Fruit fly (Drosophila melanogaster): ENCODE measurements around the gene mtSSB.
A peak's percentile ranks its signal among the peaks of the same experiment; 100 is the strongest.

Gene mtSSB

dm6 chr3R:16205155-16205778 lies at the start of gene mtSSB (continued):
- TF ChIP-seq prd (optimal IDR thresholded peaks at IDR 0.05) = no peak
- TF ChIP-seq prd (GFP tag; IDR thresholded peaks at IDR 0.05) = peak; percentile 93
- peak; percentile 90 for TF ChIP-seq CG3726 (GFP tag; IDR thresholded peaks at IDR 0.05)
- peak; percentile 89 for TF ChIP-seq CG18764 (GFP tag; optimal IDR thresholded peaks at IDR 0.05)
- TF ChIP-seq D (optimal IDR thresholded peaks at IDR 0.05) = no peak
- peak; percentile 72 for TF ChIP-seq D (GFP tag; optimal IDR thresholded peaks at IDR 0.05)
- TF ChIP-seq Spps (tag; optimal IDR thresholded peaks at IDR 0.05) = peak; percentile 41
- peak; percentile 46 for TF ChIP-seq Abd-B (GFP tag; optimal IDR thresholded peaks at IDR 0.05)
- peak; percentile 25 for TF ChIP-seq CG6254 (GFP tag; optimal IDR thresholded peaks at IDR 0.05)
- TF ChIP-seq H15 (GFP tag; IDR thresholded peaks at IDR 0.05) = peak; percentile 87
- peak; percentile 45 for TF ChIP-seq tap (tag; optimal IDR thresholded peaks at IDR 0.05)
- TF ChIP-seq slou (GFP tag; optimal IDR thresholded peaks at IDR 0.05) = peak; percentile 64
- peak; percentile 86 for TF ChIP-seq CG11085 (GFP tag; IDR thresholded peaks at IDR 0.05)
- peak; percentile 71 for TF ChIP-seq CG1233 (GFP tag; optimal IDR thresholded peaks at IDR 0.05)
- TF ChIP-seq CG12299 (tag; optimal IDR thresholded peaks at IDR 0.05) = peak; percentile 79
- peak; percentile 80 for TF ChIP-seq repo (GFP tag; optimal IDR thresholded peaks at IDR 0.05)
- peak; percentile 74 for TF ChIP-seq CG18262 (tag; optimal IDR thresholded peaks at IDR 0.05)
- peak; percentile 28 for TF ChIP-seq Usf (GFP tag; optimal IDR thresholded peaks at IDR 0.05)
- no peak for TF ChIP-seq Gsc (GFP tag; IDR thresholded peaks at IDR 0.05)
- TF ChIP-seq CG2202 (tag; optimal IDR thresholded peaks at IDR 0.05) = peak; percentile 66
- peak; percentile 73; the same call in 2 of the 3 replicates for TF ChIP-seq CG6175 (GFP tag; IDR thresholded peaks at IDR 0.05)
- TF ChIP-seq mirr (GFP tag; optimal IDR thresholded peaks at IDR 0.05) = peak; percentile 91
- peak; percentile 84 for TF ChIP-seq ro (GFP tag; IDR thresholded peaks at IDR 0.05)
- TF ChIP-seq org-1 (GFP tag; optimal IDR thresholded peaks at IDR 0.05) = peak; percentile 78
- TF ChIP-seq abd-A (tag; optimal IDR thresholded peaks at IDR 0.05) = peak; percentile 89
- peak; percentile 55 for TF ChIP-seq CG6765 (GFP tag; optimal IDR thresholded peaks at IDR 0.05)
- peak; percentile 94 for TF ChIP-seq tin (GFP tag; optimal IDR thresholded peaks at IDR 0.05)
- TF ChIP-seq ci (GFP tag; IDR thresholded peaks at IDR 0.05) = peak; percentile 97
- TF ChIP-seq so (GFP tag; IDR thresholded peaks at IDR 0.05) = peak; percentile 83
- peak; percentile 61 for TF ChIP-seq ATbp (GFP tag; optimal IDR thresholded peaks at IDR 0.05)
- TF ChIP-seq CG10979 (tag; optimal IDR thresholded peaks at IDR 0.05) = peak; percentile 91
- peak; percentile 87 for TF ChIP-seq CG4424 (GFP tag; optimal IDR thresholded peaks at IDR 0.05)
- peak; percentile 98 for TF ChIP-seq Med (GFP tag)
- TF ChIP-seq CG30403 (GFP tag; optimal IDR thresholded peaks at IDR 0.05) = peak; percentile 89
- TF ChIP-seq Six4 (GFP tag; optimal IDR thresholded peaks at IDR 0.05) = peak; percentile 88
- peak; percentile 72 for TF ChIP-seq CG7271 (tag; optimal IDR thresholded peaks at IDR 0.05)
- peak; percentile 75 to 93 for TF ChIP-seq chif (GFP tag; optimal IDR thresholded peaks at IDR 0.05)
- TF ChIP-seq insv (GFP tag; optimal IDR thresholded peaks at IDR 0.05) = peak in 1 of 2 experiments; percentile 84
- TF ChIP-seq Tbp (GFP tag; optimal IDR thresholded peaks at IDR 0.05) = no peak
- TF ChIP-seq CG12236 (GFP tag; optimal IDR thresholded peaks at IDR 0.05) = peak; percentile 70
- peak; percentile 66 for TF ChIP-seq tio (GFP tag; optimal IDR thresholded peaks at IDR 0.05)
- TF ChIP-seq kni (GFP tag; optimal IDR thresholded peaks at IDR 0.05) = peak; percentile 68
- peak; percentile 74 for TF ChIP-seq ap (GFP tag; IDR thresholded peaks at IDR 0.05)
- peak; percentile 90 for TF ChIP-seq Hmr (GFP tag; optimal IDR thresholded peaks at IDR 0.05)
- TF ChIP-seq HLH4C (GFP tag; IDR thresholded peaks at IDR 0.05; ENCODE audit: partially characterized antibody) = peak; percentile 99
- peak; percentile 61 for TF ChIP-seq bigmax (GFP tag; optimal IDR thresholded peaks at IDR 0.05)
- peak; percentile 69 for TF ChIP-seq fd102C (GFP tag; optimal IDR thresholded peaks at IDR 0.05)
- TF ChIP-seq pnt (GFP tag; optimal IDR thresholded peaks at IDR 0.05) = peak; percentile 86
- peak; percentile 78 for TF ChIP-seq fd96Cb (tag; optimal IDR thresholded peaks at IDR 0.05)
- peak; percentile 20 for TF ChIP-seq sqz (GFP tag; optimal IDR thresholded peaks at IDR 0.05)
- peak; percentile 98 for TF ChIP-seq CG32532 (GFP tag; IDR thresholded peaks at IDR 0.05)

All from whole organism, embryonic.